Worm (Caenorhabditis elegans): ENCODE results near the gene T23B12.11.
A peak's percentile ranks its signal among the peaks of the same experiment; 100 is the strongest.

T23B12.11 gene

ce11 chrV:8481274-8481673 is 26.1 kb downstream of the T23B12.11 start:
- TF ChIP-seq nhr-77 (tag; optimal IDR thresholded peaks at IDR 0.05) (no peak), snpc-4 (tag; optimal IDR thresholded peaks at IDR 0.05) (no peak), nhr-129 (tag; optimal IDR thresholded peaks at IDR 0.05) (no peak), blmp-1 (tag; optimal IDR thresholded peaks at IDR 0.05; ENCODE audit: insufficient read depth) (no peak), sma-9 (GFP tag; optimal IDR thresholded peaks at IDR 0.05) (no peak), sma-9 (tag; optimal IDR thresholded peaks at IDR 0.05) (no peak), ztf-11 (tag; optimal IDR thresholded peaks at IDR 0.05) (no peak), unc-39 (tag; optimal IDR thresholded peaks at IDR 0.05) (no peak)

- TF ChIP-seq mab-5 (tag; optimal IDR thresholded peaks at IDR 0.05) (peak; percentile 73), unc-55 (GFP tag; optimal IDR thresholded peaks at IDR 0.05) (peak; percentile 74), blmp-1 (tag; optimal IDR thresholded peaks at IDR 0.05; ENCODE audit: insufficient read depth) (no peak), dmd-4 (tag; optimal IDR thresholded peaks at IDR 0.05) (no peak), nhr-12 (tag; optimal IDR thresholded peaks at IDR 0.05) (no peak)
These were observed 39.2 kb downstream of the T23B12.11 start, which contains the start of gene pxn-1 for ce11 chrV:8494260-8494939. pxn-1 (plus strand) TSS chrV:8494889.

- TF ChIP-seq ceh-82 (tag; optimal IDR thresholded peaks at IDR 0.05): no peak
- TF ChIP-seq lin-11 (tag; optimal IDR thresholded peaks at IDR 0.05): no peak
- no peak for TF ChIP-seq Y55F3AM.14 (GFP tag; optimal IDR thresholded peaks at IDR 0.05)
- TF ChIP-seq elt-3 (tag; optimal IDR thresholded peaks at IDR 0.05): no peak
- no peak for TF ChIP-seq ceh-16 (tag; optimal IDR thresholded peaks at IDR 0.05)
- TF ChIP-seq nhr-25 (tag; optimal IDR thresholded peaks at IDR 0.05): no peak
- TF ChIP-seq nhr-11 (tag; optimal IDR thresholded peaks at IDR 0.05): no peak
- no peak for TF ChIP-seq zag-1 (tag; optimal IDR thresholded peaks at IDR 0.05)
- TF ChIP-seq nhr-21 (tag; optimal IDR thresholded peaks at IDR 0.05): no peak
- TF ChIP-seq nhr-23 (tag; optimal IDR thresholded peaks at IDR 0.05): no peak
- TF ChIP-seq R02D3.7 (tag; optimal IDR thresholded peaks at IDR 0.05): no peak
These were observed 39.9 kb downstream of the T23B12.11 start for ce11 chrV:8495106-8495505.

ce11 chrV:8495965-8496364 is 40.8 kb downstream of the T23B12.11 start:
- no peak for TF ChIP-seq alr-1 (tag; optimal IDR thresholded peaks at IDR 0.05)
- peak; percentile 0 for TF ChIP-seq gmeb-1 (tag; optimal IDR thresholded peaks at IDR 0.05)
- TF ChIP-seq mbf-1 (tag; optimal IDR thresholded peaks at IDR 0.05): no peak
- TF ChIP-seq mdl-1 (tag; optimal IDR thresholded peaks at IDR 0.05): no peak
- TF ChIP-seq aly-2 (tag; optimal IDR thresholded peaks at IDR 0.05): no peak
- peak; percentile 48 for TF ChIP-seq nhr-129 (tag; optimal IDR thresholded peaks at IDR 0.05)
- TF ChIP-seq nhr-23 (tag; optimal IDR thresholded peaks at IDR 0.05): no peak
- TF ChIP-seq crh-2 (tag; optimal IDR thresholded peaks at IDR 0.05): no peak
- no peak for TF ChIP-seq sem-4 (tag; optimal IDR thresholded peaks at IDR 0.05)
- TF ChIP-seq Y55F3AM.14 (GFP tag; optimal IDR thresholded peaks at IDR 0.05): no peak
- TF ChIP-seq sma-9 (GFP tag; optimal IDR thresholded peaks at IDR 0.05): no peak
- no peak for TF ChIP-seq sma-9 (tag; optimal IDR thresholded peaks at IDR 0.05)
- no peak for TF ChIP-seq snpc-4 (tag; optimal IDR thresholded peaks at IDR 0.05)

- TF ChIP-seq nhr-237 (tag; optimal IDR thresholded peaks at IDR 0.05): no peak
- TF ChIP-seq C34F6.9 (tag; optimal IDR thresholded peaks at IDR 0.05): no peak
- no peak for TF ChIP-seq mdl-1 (tag; optimal IDR thresholded peaks at IDR 0.05)
- no peak for TF ChIP-seq peb-1 (tag; optimal IDR thresholded peaks at IDR 0.05)
- TF ChIP-seq unc-39 (tag; optimal IDR thresholded peaks at IDR 0.05): no peak
- TF ChIP-seq nhr-77 (tag; optimal IDR thresholded peaks at IDR 0.05): no peak
- TF ChIP-seq ztf-11 (tag; optimal IDR thresholded peaks at IDR 0.05): no peak
These were observed 44.2 kb downstream of the T23B12.11 start for ce11 chrV:8499407-8499806.

- TF ChIP-seq nhr-23 (tag; optimal IDR thresholded peaks at IDR 0.05) (no peak), mab-5 (tag; optimal IDR thresholded peaks at IDR 0.05) (peak; percentile 88), nhr-11 (tag; optimal IDR thresholded peaks at IDR 0.05) (peak; percentile 80), elt-1 (tag; optimal IDR thresholded peaks at IDR 0.05) (no peak), ztf-4 (tag; optimal IDR thresholded peaks at IDR 0.05) (peak; percentile 83), skn-1 (tag; optimal IDR thresholded peaks at IDR 0.05) (peak; percentile 33), zag-1 (tag; optimal IDR thresholded peaks at IDR 0.05) (peak; percentile 81), unc-62 (GFP tag; optimal IDR thresholded peaks at IDR 0.05) (peak; percentile 73), crh-2 (tag; optimal IDR thresholded peaks at IDR 0.05) (peak; percentile 89), nhr-21 (tag; optimal IDR thresholded peaks at IDR 0.05) (peak; percentile 91), nhr-77 (tag; optimal IDR thresholded peaks at IDR 0.05) (peak; percentile 31), F13H6.1 (tag; optimal IDR thresholded peaks at IDR 0.05) (peak; percentile 95), lin-13 (GFP tag; optimal IDR thresholded peaks at IDR 0.05) (peak; percentile 87), ama-1 (optimal IDR thresholded peaks at IDR 0.05) (peak; percentile 14), sma-9 (GFP tag; optimal IDR thresholded peaks at IDR 0.05) (peak; percentile 99), sma-9 (tag; optimal IDR thresholded peaks at IDR 0.05) (no peak), dmd-4 (tag; optimal IDR thresholded peaks at IDR 0.05) (peak; percentile 37), blmp-1 (tag; optimal IDR thresholded peaks at IDR 0.05; ENCODE audit: insufficient read depth) (peak; percentile 39), snpc-4 (tag; optimal IDR thresholded peaks at IDR 0.05) (peak; percentile 100), ZK546.5 (tag; optimal IDR thresholded peaks at IDR 0.05) (peak; percentile 23), sma-3 (GFP tag; optimal IDR thresholded peaks at IDR 0.05) (peak; percentile 92), ztf-11 (tag; optimal IDR thresholded peaks at IDR 0.05) (peak; percentile 45), unc-39 (tag; optimal IDR thresholded peaks at IDR 0.05) (no peak), nhr-25 (tag; optimal IDR thresholded peaks at IDR 0.05) (no peak)
These were observed 45.2 kb downstream of the T23B12.11 start for ce11 chrV:8500348-8500747.

Data from whole organism, L2 larva.